Fruit fly (Drosophila melanogaster): Measurements from ENCODE around the gene Pgant2.

Pgant2 gene

DNA sequence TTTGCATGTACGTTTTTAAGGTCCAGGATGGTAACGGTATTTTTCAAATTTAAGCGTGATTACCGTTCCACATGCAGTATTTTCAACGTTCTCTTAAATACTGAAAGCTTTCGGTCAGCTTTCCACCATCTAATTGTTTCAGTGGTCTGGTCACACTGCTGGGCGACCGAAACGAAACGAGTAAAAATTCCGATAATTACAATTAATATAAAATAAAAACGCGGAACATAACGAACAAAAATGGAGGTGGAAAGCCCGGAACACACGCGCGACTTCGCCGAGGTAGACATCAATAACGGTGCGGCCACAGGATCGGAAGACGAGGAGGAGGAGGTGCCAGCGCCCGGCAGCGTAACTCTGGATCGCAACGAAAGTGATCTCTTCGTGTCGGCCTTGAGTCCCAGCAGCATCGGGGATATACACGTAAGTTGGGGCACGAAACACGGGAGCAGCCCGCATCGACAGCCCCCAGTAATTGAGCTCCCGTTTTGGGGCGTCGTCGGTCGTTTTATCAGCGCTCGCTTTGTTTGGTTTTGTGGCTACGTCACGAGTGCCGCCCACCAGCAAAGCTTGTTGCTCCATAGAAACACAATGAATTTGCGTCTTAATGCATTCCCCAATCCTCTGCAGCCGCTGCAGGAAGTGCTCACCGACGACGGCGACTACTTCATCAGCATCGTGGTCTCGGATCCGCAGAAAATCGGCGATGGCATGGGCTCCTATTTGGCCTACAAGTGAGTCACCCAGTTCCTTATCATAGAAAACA is 23.2 kb upstream of the Pgant2 start, which contains the start of gene Snx1:
Snx1 (plus strand) TSS at position 129 of the 766 bp plus-strand sequence.
- TF ChIP-seq EcR (GFP tag; optimal IDR thresholded peaks at IDR 0.05) (no peak), psq (optimal IDR thresholded peaks at IDR 0.05) (no peak), usp (GFP tag; optimal IDR thresholded peaks at IDR 0.05) (no peak), pan (optimal IDR thresholded peaks at IDR 0.05) (no peak), CG8478 (optimal IDR thresholded peaks at IDR 0.05) (no peak), Dll (optimal IDR thresholded peaks at IDR 0.05) (no peak)

DNA sequence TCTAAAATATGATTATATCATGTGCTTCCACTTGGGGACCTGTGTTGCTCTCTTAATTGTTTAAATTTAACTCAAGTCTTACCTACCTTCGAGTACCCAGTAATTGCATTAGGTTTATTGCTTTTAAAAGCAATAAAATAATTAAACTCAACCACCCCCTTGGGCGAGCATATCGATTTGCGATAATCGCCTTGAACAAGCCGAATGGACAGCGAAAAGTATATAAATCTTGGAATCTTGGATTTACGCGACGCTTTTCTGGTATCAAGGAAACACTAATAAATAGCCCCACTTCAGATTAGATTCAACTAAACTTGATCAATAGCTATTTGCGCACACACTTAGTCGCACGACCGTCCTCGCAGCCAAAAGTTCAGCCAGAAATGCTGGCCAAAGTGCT is 19.1 kb upstream of the Pgant2 start, which contains the start of gene CG2772:
CG2772 (plus strand) TSS at position 338 of the 400 bp plus-strand sequence.
- no peak for TF ChIP-seq psq (optimal IDR thresholded peaks at IDR 0.05)
- no peak for TF ChIP-seq CG8478 (optimal IDR thresholded peaks at IDR 0.05)
- no peak for TF ChIP-seq Dll (optimal IDR thresholded peaks at IDR 0.05)

DNA sequence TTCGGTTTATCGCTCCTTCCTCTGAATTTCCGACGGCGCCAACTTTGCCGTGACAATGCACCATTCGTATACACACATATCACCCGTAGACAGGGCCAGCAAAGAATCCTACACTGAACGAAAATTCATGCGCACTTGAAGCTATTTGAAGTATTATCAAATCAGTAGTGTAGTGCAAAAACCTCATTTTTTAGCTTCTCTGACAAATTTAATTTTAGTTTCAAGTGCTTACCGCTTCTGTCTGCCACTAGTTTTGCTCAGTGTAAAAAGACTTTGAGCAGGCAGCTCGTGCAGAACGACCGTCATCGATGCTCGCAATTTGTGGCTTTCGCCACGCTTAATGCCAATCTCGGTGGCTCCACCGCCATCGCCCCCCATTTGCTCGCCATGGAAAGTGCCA is 18.3 kb upstream of the Pgant2 start:
- TF ChIP-seq CG8478 (optimal IDR thresholded peaks at IDR 0.05) (no peak), Dll (optimal IDR thresholded peaks at IDR 0.05) (no peak), pan (optimal IDR thresholded peaks at IDR 0.05) (no peak), EcR (GFP tag; optimal IDR thresholded peaks at IDR 0.05) (no peak), usp (GFP tag; optimal IDR thresholded peaks at IDR 0.05) (no peak), psq (optimal IDR thresholded peaks at IDR 0.05) (no peak)

DNA sequence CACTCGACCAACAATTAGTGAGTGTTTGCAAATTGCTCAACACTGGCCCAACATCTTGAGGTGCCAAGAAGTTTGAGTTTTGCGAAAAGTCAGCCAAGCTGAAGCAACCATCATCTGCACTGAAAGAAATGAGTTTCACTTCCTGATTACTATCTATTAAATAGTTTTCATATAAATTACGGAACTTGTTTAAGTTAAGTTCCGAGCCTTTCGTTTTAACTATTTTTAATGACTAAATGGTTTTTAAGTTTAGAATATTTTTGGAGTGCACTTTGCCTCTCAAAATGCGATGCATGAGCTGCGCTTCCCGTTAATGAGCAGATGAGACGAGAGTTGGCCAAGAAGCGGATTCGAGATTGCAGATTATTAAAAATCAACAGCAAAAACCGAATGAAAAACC is 15.2 kb upstream of the Pgant2 start:
- TF ChIP-seq CG8478 (optimal IDR thresholded peaks at IDR 0.05) (no peak), psq (optimal IDR thresholded peaks at IDR 0.05) (no peak), pan (optimal IDR thresholded peaks at IDR 0.05) (no peak), usp (GFP tag; optimal IDR thresholded peaks at IDR 0.05) (no peak)

DNA sequence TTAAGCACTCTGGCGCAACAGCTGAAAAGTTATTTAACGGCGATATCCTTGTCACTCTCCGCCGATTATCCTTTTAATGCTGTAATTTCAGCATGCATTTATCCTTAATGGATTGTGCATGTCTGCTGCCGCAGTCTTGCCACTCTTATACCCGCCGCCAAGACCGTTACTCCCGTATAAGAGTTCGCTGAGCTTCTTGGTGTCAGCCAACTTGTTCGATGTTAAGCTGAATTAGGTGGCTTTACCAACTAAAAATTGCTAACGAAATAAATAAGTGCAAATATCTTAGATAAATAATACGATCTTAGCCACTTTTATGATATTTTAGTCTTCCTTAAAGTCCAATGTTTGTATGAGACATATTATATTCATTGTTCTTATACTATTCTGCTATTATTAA is 14.6 kb upstream of the Pgant2 start:
- no peak for TF ChIP-seq Dll (optimal IDR thresholded peaks at IDR 0.05)

DNA sequence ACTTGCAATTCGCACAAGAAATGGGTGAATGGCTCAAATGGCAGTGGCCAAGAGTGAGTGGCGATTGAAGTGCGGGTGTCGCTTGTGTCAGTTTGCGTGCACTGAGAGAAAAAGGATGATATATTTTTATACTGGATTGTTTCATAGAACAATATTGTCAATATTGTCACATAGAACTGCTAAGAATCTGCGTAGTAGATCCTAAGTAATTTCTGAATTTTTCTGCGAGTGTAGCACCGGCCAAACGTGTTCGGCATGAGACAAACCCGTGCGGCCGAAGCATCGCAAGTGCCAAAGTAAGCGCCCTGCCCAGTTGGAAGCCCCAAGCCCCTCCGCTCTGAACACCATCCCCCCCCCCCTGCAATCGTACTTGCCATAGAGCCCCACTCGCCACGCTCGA is 13.8 kb upstream of the Pgant2 start:
- TF ChIP-seq psq (optimal IDR thresholded peaks at IDR 0.05): no peak

DNA sequence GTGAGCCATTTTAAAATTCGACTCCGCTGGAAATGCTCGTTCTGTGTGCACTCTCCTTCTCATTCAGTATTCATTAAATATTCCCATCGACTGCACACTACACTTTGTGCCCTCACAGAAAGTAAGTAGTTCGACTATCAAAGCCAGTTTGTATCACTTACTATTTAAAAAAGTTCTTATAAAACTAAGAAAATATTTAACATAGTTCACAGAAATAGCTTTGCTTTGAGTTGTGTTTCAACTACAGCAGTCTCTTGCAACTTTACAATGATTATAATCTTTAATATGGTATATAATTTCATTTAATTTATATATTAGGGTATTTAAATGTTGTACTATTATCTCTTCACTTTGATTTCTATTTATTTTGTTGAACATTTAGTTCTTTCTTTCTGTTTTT is 13.0 kb upstream of the Pgant2 start:
- TF ChIP-seq EcR (GFP tag; optimal IDR thresholded peaks at IDR 0.05) (no peak), pan (optimal IDR thresholded peaks at IDR 0.05) (no peak), CG8478 (optimal IDR thresholded peaks at IDR 0.05) (no peak)

DNA sequence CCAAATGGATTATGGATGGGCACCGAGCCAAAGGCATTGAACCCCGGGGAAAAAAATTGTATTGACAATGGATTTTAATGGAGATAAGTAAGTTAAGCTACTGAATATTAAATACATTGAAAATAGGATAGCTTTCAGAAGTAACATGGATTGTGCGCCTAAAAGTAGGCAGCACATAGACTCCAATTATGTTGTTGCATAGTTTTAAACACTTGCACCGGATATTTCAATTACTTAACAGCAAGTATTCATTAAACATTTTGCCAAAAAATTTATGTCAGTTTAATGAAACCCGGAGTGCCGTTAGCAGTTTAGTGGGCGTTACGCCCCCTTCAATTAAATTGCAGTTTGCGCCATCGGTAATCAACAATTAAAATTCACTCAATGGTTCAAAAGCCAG is 11.6 kb upstream of the Pgant2 start:
- TF ChIP-seq usp (GFP tag; optimal IDR thresholded peaks at IDR 0.05) (no peak), psq (optimal IDR thresholded peaks at IDR 0.05) (no peak), CG8478 (optimal IDR thresholded peaks at IDR 0.05) (no peak), pan (optimal IDR thresholded peaks at IDR 0.05) (no peak), EcR (GFP tag; optimal IDR thresholded peaks at IDR 0.05) (no peak), Dll (optimal IDR thresholded peaks at IDR 0.05) (no peak)

DNA sequence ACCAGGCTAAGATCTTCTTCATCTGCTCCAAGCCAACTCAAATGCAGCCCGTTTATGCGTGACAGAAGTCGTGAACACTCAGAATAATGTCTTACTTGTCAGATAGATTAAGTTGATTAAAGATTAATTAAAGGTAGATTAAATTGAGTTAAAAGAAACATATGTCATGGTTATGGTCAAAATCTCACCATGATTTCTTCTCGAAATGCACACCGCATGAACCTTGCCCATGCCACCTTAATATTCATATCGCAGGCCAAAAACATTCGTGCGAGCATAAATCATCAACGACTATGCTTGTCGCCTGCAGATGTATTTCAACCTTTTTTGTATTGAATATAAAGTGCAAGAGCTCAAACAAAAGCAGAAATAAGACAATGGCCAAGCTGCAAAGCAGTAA is 10.5 kb upstream of the Pgant2 start:
- no peak for TF ChIP-seq Dll (optimal IDR thresholded peaks at IDR 0.05)
- no peak for TF ChIP-seq CG8478 (optimal IDR thresholded peaks at IDR 0.05)
- TF ChIP-seq usp (GFP tag; optimal IDR thresholded peaks at IDR 0.05): no peak
- no peak for TF ChIP-seq psq (optimal IDR thresholded peaks at IDR 0.05)
- no peak for TF ChIP-seq pan (optimal IDR thresholded peaks at IDR 0.05)
- TF ChIP-seq EcR (GFP tag; optimal IDR thresholded peaks at IDR 0.05): no peak

DNA sequence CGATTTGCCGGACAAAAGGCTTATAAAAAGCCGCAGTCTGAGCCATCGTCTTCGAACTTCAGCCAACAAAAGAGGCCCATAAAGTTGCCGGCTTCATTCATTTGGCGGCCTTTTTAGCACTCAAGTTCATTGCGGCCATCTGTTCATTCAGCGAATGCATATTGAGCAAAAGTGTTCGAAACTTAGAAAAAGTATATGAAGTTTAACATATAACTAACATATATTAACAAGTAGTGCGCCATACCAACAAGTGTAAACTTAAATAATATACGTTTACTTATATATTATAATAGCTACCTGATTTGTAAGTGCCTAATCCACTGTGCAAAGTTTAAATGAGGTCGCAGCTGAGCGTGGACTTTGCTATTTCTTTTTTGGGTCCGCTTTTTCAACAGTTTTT is 9.8 kb upstream of the Pgant2 start:
- TF ChIP-seq EcR (GFP tag; optimal IDR thresholded peaks at IDR 0.05) (no peak), usp (GFP tag; optimal IDR thresholded peaks at IDR 0.05) (no peak), pan (optimal IDR thresholded peaks at IDR 0.05) (no peak), psq (optimal IDR thresholded peaks at IDR 0.05) (no peak), CG8478 (optimal IDR thresholded peaks at IDR 0.05) (no peak), Dll (optimal IDR thresholded peaks at IDR 0.05) (no peak)

DNA sequence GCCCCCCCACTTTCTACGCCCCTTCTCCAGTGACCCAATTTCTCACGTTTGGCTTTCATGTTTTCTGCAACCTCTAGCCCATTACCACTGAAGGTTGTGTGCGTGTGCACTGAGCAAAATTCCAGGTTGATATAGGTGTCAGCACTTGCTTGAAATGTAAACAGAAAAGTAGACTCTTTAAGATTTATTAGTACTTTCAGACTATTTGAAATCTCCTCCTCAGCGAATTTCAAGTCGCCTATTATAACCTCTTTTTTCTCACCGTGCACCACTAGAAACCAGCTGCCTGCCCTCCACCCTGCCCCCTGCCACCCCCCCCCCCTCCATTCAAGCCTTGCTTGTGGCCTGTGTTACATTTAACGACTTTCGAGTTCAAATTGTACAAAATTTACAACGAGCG is 8.6 kb upstream of the Pgant2 start:
- TF ChIP-seq Dll (optimal IDR thresholded peaks at IDR 0.05) (no peak), usp (GFP tag; optimal IDR thresholded peaks at IDR 0.05) (no peak)

DNA sequence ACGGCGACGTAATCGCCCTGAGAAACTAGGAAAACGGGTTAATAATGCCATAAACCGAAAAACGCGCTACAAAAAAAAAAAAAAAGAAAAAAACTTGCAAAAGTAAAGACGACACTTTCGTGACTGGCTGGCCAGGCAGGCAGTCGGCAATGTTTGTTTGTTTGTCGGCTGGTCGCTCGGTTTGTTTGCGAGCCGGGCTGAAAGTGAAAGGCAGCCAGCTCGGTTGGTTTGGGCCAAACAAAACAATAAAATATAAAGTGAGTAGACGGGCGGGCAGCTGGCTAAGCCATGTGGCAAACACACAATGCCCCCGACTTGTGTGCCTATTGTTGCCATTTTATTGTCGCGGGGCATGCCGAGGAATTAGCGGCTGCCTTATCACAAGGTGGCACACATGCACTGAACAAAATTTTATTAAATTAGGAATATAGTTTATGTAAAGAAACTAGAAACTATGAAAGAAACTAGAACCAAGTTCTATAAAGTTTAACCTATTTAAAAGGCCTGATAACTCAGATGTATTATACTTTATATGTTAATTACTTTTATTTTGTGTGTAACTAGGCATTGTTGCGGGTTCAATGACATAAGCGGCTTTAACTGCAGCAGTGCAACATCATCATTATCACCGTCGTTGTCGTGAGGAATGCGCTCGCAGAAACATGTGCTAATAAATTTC is 2.0 kb upstream of the Pgant2 start:
- TF ChIP-seq pan (optimal IDR thresholded peaks at IDR 0.05): no peak
- no peak for TF ChIP-seq Dll (optimal IDR thresholded peaks at IDR 0.05)
- TF ChIP-seq CG8478 (optimal IDR thresholded peaks at IDR 0.05): no peak
- no peak for TF ChIP-seq EcR (GFP tag; optimal IDR thresholded peaks at IDR 0.05)
- no peak for TF ChIP-seq psq (optimal IDR thresholded peaks at IDR 0.05)
- TF ChIP-seq usp (GFP tag; optimal IDR thresholded peaks at IDR 0.05): no peak

DNA sequence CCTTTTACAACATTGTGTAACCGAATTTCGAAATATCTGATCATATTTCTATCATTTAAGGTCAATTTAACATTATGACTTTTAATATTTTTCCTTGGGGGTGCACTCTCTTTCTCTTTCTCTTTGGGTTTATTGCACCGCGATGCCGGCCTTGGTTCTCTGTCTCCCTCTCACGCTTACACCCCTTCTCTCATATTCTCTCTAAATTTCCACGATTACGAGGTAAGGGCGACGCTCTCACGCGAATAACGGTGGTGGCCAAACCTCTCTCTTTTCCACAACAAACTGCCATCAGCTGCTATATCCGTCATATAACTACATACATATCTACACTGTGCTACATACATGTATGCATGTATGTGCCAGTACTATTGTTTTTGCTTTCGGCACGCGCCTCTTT is 572 bp downstream of the Pgant2 start:
- TF ChIP-seq usp (GFP tag; optimal IDR thresholded peaks at IDR 0.05): no peak
- TF ChIP-seq CG8478 (optimal IDR thresholded peaks at IDR 0.05): no peak
- TF ChIP-seq Dll (optimal IDR thresholded peaks at IDR 0.05): no peak
- TF ChIP-seq pan (optimal IDR thresholded peaks at IDR 0.05): no peak
- TF ChIP-seq psq (optimal IDR thresholded peaks at IDR 0.05): no peak
- TF ChIP-seq EcR (GFP tag; optimal IDR thresholded peaks at IDR 0.05): no peak
